Worm (Caenorhabditis elegans): ENCODE data around the gene ret-1.

ce11 chrV:14779644-14780043, 67.6 kb downstream of the ret-1 start, which contains the start of the genes scrm-7 and Y50E8A.10:
- TF ChIP-seq hlh-12 (tag; optimal IDR thresholded peaks at IDR 0.05) (no peak), him-1 (tag; optimal IDR thresholded peaks at IDR 0.05) (no peak), F57A8.1 (GFP tag; optimal IDR thresholded peaks at IDR 0.05) (no peak), rec-8 (tag; optimal IDR thresholded peaks at IDR 0.05) (no peak), nhr-90 (tag; optimal IDR thresholded peaks at IDR 0.05) (no peak), ztf-22 (GFP tag; optimal IDR thresholded peaks at IDR 0.05) (no peak), mes-4 (tag; optimal IDR thresholded peaks at IDR 0.05) (no peak)

Measured in whole organism, young adult.